Worm (Caenorhabditis elegans) whole organism, late embryonic: Measurements from ENCODE around the gene T16D1.1.

Source experiments
- C08G9.2 ChIP-seq: sonication (generic microtip); optimal IDR thresholded peaks from 2 replicates; lab custom pipeline; 2016; ENCODE audit warnings: mild to moderate bottlenecking, missing genetic modification characterization, moderate library complexity, missing compliant biosample characterization
- C38D4.7 ChIP-seq: fragments of 200-800 bp; sonication (Bioruptor generic); optimal IDR thresholded peaks from 2 replicates; lab custom pipeline; 2018; ENCODE audit warnings: mild to moderate bottlenecking, missing genetic modification characterization, moderate library complexity, missing compliant biosample characterization
- ahr-1 ChIP-seq: sonication (generic microtip); optimal IDR thresholded peaks from 2 replicates; lab custom pipeline; 2016; ENCODE audit warnings: missing genetic modification characterization, missing compliant biosample characterization
- ceh-18 ChIP-seq: sonication (generic microtip); optimal IDR thresholded peaks from 2 replicates; lab custom pipeline; 2016; ENCODE audit warnings: missing genetic modification characterization, missing compliant biosample characterization
- ceh-22 ChIP-seq: sonication (generic microtip); optimal IDR thresholded peaks from 2 replicates; lab custom pipeline; 2017; ENCODE audit warnings: missing biosample characterization, missing genetic modification characterization
- ceh-24 ChIP-seq: sonication (generic microtip); optimal IDR thresholded peaks from 2 replicates; lab custom pipeline; 2016; ENCODE audit warnings: mild to moderate bottlenecking, missing genetic modification characterization, missing compliant biosample characterization
- ceh-30 ChIP-seq: fragments of 150-350 bp; optimal IDR thresholded peaks from 2 replicates; lab custom pipeline; 2014; ENCODE audit warnings: missing biosample characterization, missing genetic modification characterization
- ceh-6 ChIP-seq: fragments of 200-800 bp; sonication (Bioruptor generic); optimal IDR thresholded peaks from 2 replicates; lab custom pipeline; 2018; ENCODE audit warnings: mild to moderate bottlenecking, missing genetic modification characterization, missing compliant biosample characterization
- ceh-9 ChIP-seq: sonication (generic microtip); optimal IDR thresholded peaks from 2 replicates; lab custom pipeline; 2016; ENCODE audit warnings: mild to moderate bottlenecking, missing genetic modification characterization, inconsistent platforms, missing compliant biosample characterization
- che-1 ChIP-seq: sonication (generic microtip); optimal IDR thresholded peaks from 2 replicates; lab custom pipeline; 2016; ENCODE audit warnings: mild to moderate bottlenecking, missing genetic modification characterization, missing compliant biosample characterization
- dmd-4 ChIP-seq: sonication (generic microtip); optimal IDR thresholded peaks from 2 replicates; lab custom pipeline; 2016; ENCODE audit warnings: borderline replicate concordance, missing genetic modification characterization, missing compliant biosample characterization
- ets-4 ChIP-seq: sonication (generic microtip); optimal IDR thresholded peaks from 2 replicates; lab custom pipeline; 2016; ENCODE audit warnings: missing genetic modification characterization, missing compliant biosample characterization
- eyg-1 ChIP-seq: sonication (generic microtip); optimal IDR thresholded peaks from 2 replicates; lab custom pipeline; 2016; ENCODE audit warnings: missing genotype, missing genetic modification characterization, missing compliant biosample characterization
- fkh-10 ChIP-seq: fragments of 150-350 bp; optimal IDR thresholded peaks from 2 replicates; lab custom pipeline; 2014; ENCODE audit warnings: missing biosample characterization, missing genetic modification reagents, missing genetic modification characterization
- fkh-6 ChIP-seq: sonication (generic microtip); optimal IDR thresholded peaks from 2 replicates; lab custom pipeline; 2016; ENCODE audit warnings: missing genetic modification characterization, missing compliant biosample characterization
- gmeb-2 ChIP-seq: sonication (generic microtip); optimal IDR thresholded peaks from 2 replicates; lab custom pipeline; 2016; ENCODE audit warnings: missing genetic modification characterization, inconsistent platforms, missing compliant biosample characterization
- hlh-15 ChIP-seq: sonication (generic microtip); optimal IDR thresholded peaks from 2 replicates; lab custom pipeline; 2016; ENCODE audit warnings: missing genetic modification characterization, missing compliant biosample characterization
- hlh-6 ChIP-seq: sonication (generic microtip); optimal IDR thresholded peaks from 2 replicates; lab custom pipeline; 2016; ENCODE audit warnings: missing genotype, missing genetic modification characterization, missing compliant biosample characterization
- lin-11 ChIP-seq: fragments of 200-800 bp; sonication (Bioruptor generic); optimal IDR thresholded peaks from 2 replicates; lab custom pipeline; 2018; ENCODE audit warnings: mild to moderate bottlenecking, missing genetic modification characterization, missing compliant biosample characterization
- mec-3 ChIP-seq: sonication (generic microtip); optimal IDR thresholded peaks from 2 replicates; lab custom pipeline; 2016; ENCODE audit warnings: borderline replicate concordance, missing genetic modification characterization, missing compliant biosample characterization
- npax-4 ChIP-seq: sonication (generic microtip); optimal IDR thresholded peaks from 2 replicates; lab custom pipeline; 2016; ENCODE audit warnings: missing genetic modification characterization, missing compliant biosample characterization
- odd-2 ChIP-seq: sonication (generic microtip); optimal IDR thresholded peaks from 2 replicates; lab custom pipeline; 2017; ENCODE audit warnings: antibody characterized with exemption, mild to moderate bottlenecking, missing genetic modification characterization, missing compliant biosample characterization
- pag-3 ChIP-seq: sonication (generic microtip); optimal IDR thresholded peaks from 2 replicates; lab custom pipeline; 2016; ENCODE audit warnings: missing compliant biosample characterization, missing genetic modification characterization, borderline replicate concordance
- pat-9 ChIP-seq: fragments of 200-800 bp; sonication (Bioruptor generic); optimal IDR thresholded peaks from 2 replicates; lab custom pipeline; 2018; ENCODE audit warnings: mild to moderate bottlenecking, missing genetic modification characterization, moderate library complexity, missing compliant biosample characterization
- pax-1 ChIP-seq: fragments of 150-350 bp; optimal IDR thresholded peaks from 2 replicates; lab custom pipeline; 2014; ENCODE audit warnings: missing biosample characterization, missing genetic modification characterization
- pha-2 ChIP-seq: sonication (generic microtip); optimal IDR thresholded peaks from 2 replicates; lab custom pipeline; 2017; ENCODE audit warnings: mild to moderate bottlenecking, missing genetic modification characterization, missing compliant biosample characterization
- pros-1 ChIP-seq: fragments of 150-350 bp; optimal IDR thresholded peaks from 2 replicates; lab custom pipeline; 2014; ENCODE audit warnings: missing biosample characterization, missing genetic modification reagents, missing genetic modification characterization
- ref-2 ChIP-seq: sonication (generic microtip); optimal IDR thresholded peaks from 2 replicates; lab custom pipeline; 2016; ENCODE audit warnings: missing genetic modification characterization, missing compliant biosample characterization
- syd-9 ChIP-seq: sonication (generic microtip); optimal IDR thresholded peaks from 2 replicates; lab custom pipeline; 2016; ENCODE audit warnings: mild to moderate bottlenecking, missing genetic modification characterization, moderate library complexity, missing compliant biosample characterization
- tbx-2 ChIP-seq: sonication (generic microtip); optimal IDR thresholded peaks from 2 replicates; lab custom pipeline; 2016; ENCODE audit warnings: missing genetic modification characterization, missing compliant biosample characterization
- tbx-7 ChIP-seq: sonication (generic microtip); optimal IDR thresholded peaks from 2 replicates; lab custom pipeline; 2016; ENCODE audit warnings: missing genotype, missing genetic modification characterization, missing compliant biosample characterization
- unc-86 ChIP-seq: sonication (generic microtip); optimal IDR thresholded peaks from 2 replicates; lab custom pipeline; 2016; ENCODE audit warnings: missing genetic modification characterization, missing compliant biosample characterization
- zip-5 ChIP-seq: sonication (generic microtip); optimal IDR thresholded peaks from 2 replicates; lab custom pipeline; 2016; ENCODE audit warnings: missing genetic modification characterization, missing compliant biosample characterization

T16D1.1 gene

ce11 chrII:5200987-5201582 lies 40.4 kb downstream of the T16D1.1 start (continued):
- TF ChIP-seq tbx-7 (tag; lab: Kevin White, UChicago) (no peak), tbx-2 (tag; lab: Kevin White, UChicago) (no peak), syd-9 (no peak)

- TF ChIP-seq pros-1 (tag; lab: Kevin White, UChicago), result no peak
- TF ChIP-seq npax-4 (tag; lab: Kevin White, UChicago), result no peak
- TF ChIP-seq fkh-10 (GFP tag; lab: Kevin White, UChicago), result no peak
- no peak for TF ChIP-seq dmd-4 (tag; lab: Kevin White, UChicago)
- TF ChIP-seq ref-2 (tag; lab: Kevin White, UChicago), result no peak
- TF ChIP-seq ceh-6 (GFP tag; lab: Kevin White, UChicago), result no peak
- no peak for TF ChIP-seq gmeb-2 (tag; lab: Kevin White, UChicago)
- no peak for TF ChIP-seq odd-2 (tag; lab: Kevin White, UChicago)
- TF ChIP-seq pag-3 (tag; lab: Kevin White, UChicago), result no peak
- TF ChIP-seq che-1 (tag; lab: Kevin White, UChicago), result no peak
- TF ChIP-seq, all 69 proteins: peak for 0
Measured at ce11 chrII:5199497-5199896, 42.0 kb downstream of the T16D1.1 start, which contains the start of gene msp-50. msp-50 (plus strand) TSS chrII:5199797.

ce11 chrII:5195504-5195903 lies 46.0 kb downstream of the T16D1.1 start, which contains the start of gene C34F11.5:
C34F11.5 (plus strand) TSS chrII:5195804.
- TF ChIP-seq lin-11 (tag; lab: Kevin White, UChicago), result no peak
- no peak for TF ChIP-seq ceh-9 (tag; lab: Kevin White, UChicago)
- no peak for TF ChIP-seq ets-4
- TF ChIP-seq ceh-24 (tag; lab: Kevin White, UChicago), result no peak
- no peak for TF ChIP-seq C38D4.7 (GFP tag; lab: Kevin White, UChicago)
- no peak for TF ChIP-seq tbx-2 (tag; lab: Kevin White, UChicago)
- no peak for TF ChIP-seq pros-1 (tag; lab: Kevin White, UChicago)
- TF ChIP-seq hlh-15 (tag; lab: Kevin White, UChicago), result no peak
- no peak for TF ChIP-seq ceh-30 (tag; lab: Kevin White, UChicago)
- no peak for TF ChIP-seq ceh-18 (tag; lab: Kevin White, UChicago)
- TF ChIP-seq ceh-22 (tag; lab: Kevin White, UChicago), result no peak
- no peak for TF ChIP-seq pag-3 (tag; lab: Kevin White, UChicago)
- TF ChIP-seq fkh-6 (tag; lab: Kevin White, UChicago), result no peak

- no peak for TF ChIP-seq ceh-6 (GFP tag; lab: Kevin White, UChicago)
- no peak for TF ChIP-seq unc-86 (tag; lab: Kevin White, UChicago)
- no peak for TF ChIP-seq mec-3 (tag; lab: Kevin White, UChicago)
- no peak for TF ChIP-seq pat-9 (tag; lab: Kevin White, UChicago)
- no peak for TF ChIP-seq pax-1
- no peak for TF ChIP-seq pha-2
- no peak for TF ChIP-seq hlh-6 (tag; lab: Kevin White, UChicago)
- no peak for TF ChIP-seq tbx-7 (tag; lab: Kevin White, UChicago)
- no peak for TF ChIP-seq ceh-30 (tag; lab: Kevin White, UChicago)
- TF ChIP-seq C08G9.2 (tag; lab: Kevin White, UChicago), result no peak
- no peak for TF ChIP-seq zip-5 (tag; lab: Kevin White, UChicago)
- no peak for TF ChIP-seq eyg-1 (tag; lab: Kevin White, UChicago)
- TF ChIP-seq ref-2 (tag; lab: Kevin White, UChicago), result no peak
- no peak for TF ChIP-seq fkh-6 (tag; lab: Kevin White, UChicago)
- TF ChIP-seq ahr-1 (tag; lab: Kevin White, UChicago), result no peak
- TF ChIP-seq, all 69 proteins: peak for 0
Measured at ce11 chrII:5194066-5194465, 47.4 kb downstream of the T16D1.1 start, which contains the start of gene msp-49. msp-49 (plus strand) TSS chrII:5194366.
